Fruit fly (Drosophila melanogaster) whole organism, prepupa: ENCODE data around the gene hbt.
A peak's percentile ranks its signal among the peaks of the same experiment; 100 is the strongest.

Experiments used
- Blimp-1 ChIP-seq: fragments of 200-800 bp; sonication (Bioruptor generic); optimal IDR thresholded peaks from 3 replicates; lab custom pipeline; 2017; ENCODE audit warnings: missing biosample characterization, missing genetic modification characterization, mild to moderate bottlenecking, moderate library complexity, missing genetic modification reagents
- CG10631 ChIP-seq: fragments of 200-800 bp; sonication (Bioruptor generic); optimal IDR thresholded peaks from 2 replicates; lab custom pipeline; 2016; ENCODE audit warnings: missing biosample characterization, missing genetic modification characterization
- CG10669 ChIP-seq: fragments of 200-800 bp; sonication (Bioruptor generic); optimal IDR thresholded peaks from 3 replicates; lab custom pipeline; 2018; ENCODE audit warnings: missing biosample characterization, mild to moderate bottlenecking, missing genetic modification characterization, moderate library complexity
- CG11294 ChIP-seq: fragments of 200-800 bp; sonication (Bioruptor generic); IDR thresholded peaks from 2 replicates; pipeline ENCODE4 v1.3.6; 2022; ENCODE audit warnings: missing biosample characterization, missing genetic modification characterization
- CG11762 ChIP-seq: fragments of 200-800 bp; sonication (Bioruptor generic); optimal IDR thresholded peaks from 3 replicates; lab custom pipeline; 2016; ENCODE audit warnings: missing biosample characterization, missing genetic modification characterization; ENCODE audit not compliant: insufficient read depth
- CG11902 ChIP-seq: fragments of 200-800 bp; sonication (Bioruptor generic); optimal IDR thresholded peaks from 3 replicates; lab custom pipeline; 2016; ENCODE audit warnings: missing biosample characterization, missing genetic modification characterization
- CG15336 ChIP-seq: fragments of 200-800 bp; sonication (Bioruptor generic); IDR thresholded peaks from 2 replicates; pipeline ENCODE4 v1.3.6; 2022; ENCODE audit warnings: missing biosample characterization, missing genetic modification characterization
- CG1621 ChIP-seq: fragments of 200-800 bp; sonication (Bioruptor generic); optimal IDR thresholded peaks from 3 replicates; lab custom pipeline; 2018; ENCODE audit warnings: missing biosample characterization, mild to moderate bottlenecking, missing genetic modification characterization
- CG16779 ChIP-seq: fragments of 200-800 bp; sonication (Bioruptor generic); optimal IDR thresholded peaks from 3 replicates; lab custom pipeline; 2017; ENCODE audit warnings: missing biosample characterization, mild to moderate bottlenecking, missing genetic modification characterization
- CG3032 ChIP-seq: fragments of 200-800 bp; optimal IDR thresholded peaks from 2 replicates; lab custom pipeline; 2019; ENCODE audit warnings: missing biosample characterization, mild to moderate bottlenecking, missing genetic modification characterization, moderate library complexity
- CG31627 ChIP-seq: fragments of 200-800 bp; sonication (Bioruptor generic); optimal IDR thresholded peaks from 3 replicates; lab custom pipeline; 2016; ENCODE audit warnings: missing biosample characterization, missing genetic modification characterization
- CG32006 ChIP-seq: fragments of 200-800 bp; sonication (Bioruptor generic); optimal IDR thresholded peaks from 3 replicates; lab custom pipeline; 2017; ENCODE audit warnings: missing biosample characterization, mild to moderate bottlenecking, missing genetic modification characterization
- CG34406 ChIP-seq: fragments of 200-800 bp; sonication (Bioruptor generic); optimal IDR thresholded peaks from 3 replicates; lab custom pipeline; 2016; ENCODE audit warnings: missing biosample characterization, missing genetic modification characterization
- CG3919 ChIP-seq: fragments of 200-800 bp; sonication (Bioruptor generic); optimal IDR thresholded peaks from 3 replicates; lab custom pipeline; 2016; ENCODE audit warnings: missing biosample characterization, missing genetic modification characterization
- CG4318 ChIP-seq: fragments of 200-800 bp; sonication (Bioruptor generic); optimal IDR thresholded peaks from 3 replicates; lab custom pipeline; 2017; ENCODE audit warnings: missing biosample characterization, mild to moderate bottlenecking, missing genetic modification characterization
- CG6276 ChIP-seq: fragments of 200-800 bp; sonication (Bioruptor generic); optimal IDR thresholded peaks from 2 replicates; lab custom pipeline; 2017; ENCODE audit warnings: missing biosample characterization, mild to moderate bottlenecking, missing genetic modification characterization
- CG6808 ChIP-seq: fragments of 200-800 bp; sonication (Bioruptor generic); optimal IDR thresholded peaks from 3 replicates; lab custom pipeline; 2017; ENCODE audit warnings: missing biosample characterization, missing genetic modification characterization, mild to moderate bottlenecking, moderate library complexity, missing genetic modification reagents
- CG6854 ChIP-seq: fragments of 200-800 bp; sonication (Bioruptor generic); optimal IDR thresholded peaks from 2 replicates; lab custom pipeline; 2017; ENCODE audit warnings: missing biosample characterization, mild to moderate bottlenecking, missing genetic modification characterization
- CG7368 ChIP-seq: fragments of 200-800 bp; sonication (Bioruptor generic); optimal IDR thresholded peaks from 3 replicates; lab custom pipeline; 2016; ENCODE audit warnings: missing biosample characterization, missing genetic modification characterization
- CG8119 ChIP-seq: fragments of 200-800 bp; sonication (Bioruptor generic); IDR thresholded peaks from 3 replicates; pipeline ENCODE4 v1.3.6; 2022; ENCODE audit warnings: missing biosample characterization, missing genetic modification characterization
- CG8319 ChIP-seq: fragments of 200-800 bp; sonication (Bioruptor generic); optimal IDR thresholded peaks from 3 replicates; lab custom pipeline; 2016; ENCODE audit warnings: missing biosample characterization, missing genetic modification characterization
- CG8632 ChIP-seq: fragments of 200-800 bp; sonication (Bioruptor generic); optimal IDR thresholded peaks from 3 replicates; lab custom pipeline; 2016; ENCODE audit warnings: missing biosample characterization, missing genetic modification characterization
- CG9139 ChIP-seq: fragments of 200-800 bp; sonication (Bioruptor generic); optimal IDR thresholded peaks from 3 replicates; lab custom pipeline; 2017; ENCODE audit warnings: missing biosample characterization, mild to moderate bottlenecking, missing genetic modification characterization
- Eip75B ChIP-seq: fragments of 200-800 bp; sonication (Bioruptor generic); optimal IDR thresholded peaks from 3 replicates; lab custom pipeline; 2016; ENCODE audit warnings: missing biosample characterization, missing genetic modification characterization
- Eip78C ChIP-seq: fragments of 200-800 bp; sonication (Bioruptor generic); peaks from one replicate; lab custom pipeline; 2016; ENCODE audit warnings: missing biosample characterization, missing genetic modification characterization
- Ets96B ChIP-seq: fragments of 200-800 bp; optimal IDR thresholded peaks from 2 replicates; lab custom pipeline; 2019; ENCODE audit warnings: missing biosample characterization, mild to moderate bottlenecking, missing genetic modification characterization, moderate library complexity
- Hr39 ChIP-seq: fragments of 200-800 bp; sonication (Bioruptor generic); optimal IDR thresholded peaks from 2 replicates; lab custom pipeline; 2016; ENCODE audit warnings: missing biosample characterization, missing genetic modification characterization
- Hr4 ChIP-seq: fragments of 200-800 bp; sonication (Bioruptor generic); optimal IDR thresholded peaks from 3 replicates; lab custom pipeline; 2016; ENCODE audit warnings: missing biosample characterization, missing genetic modification characterization
- Lpt ChIP-seq: fragments of 200-800 bp; sonication (Bioruptor generic); optimal IDR thresholded peaks from 3 replicates; lab custom pipeline; 2016; ENCODE audit warnings: missing biosample characterization, missing genetic modification characterization
- Met ChIP-seq: fragments of 200-800 bp; sonication (Bioruptor generic); optimal IDR thresholded peaks from 3 replicates; lab custom pipeline; 2016; ENCODE audit warnings: missing biosample characterization, missing genetic modification characterization
- OdsH ChIP-seq: fragments of 200-800 bp; sonication (Bioruptor generic); optimal IDR thresholded peaks from 3 replicates; lab custom pipeline; 2016; ENCODE audit warnings: missing biosample characterization, missing genetic modification characterization
- Smox ChIP-seq: fragments of 200-800 bp; sonication (Bioruptor generic); optimal IDR thresholded peaks from 3 replicates; lab custom pipeline; 2016; ENCODE audit warnings: missing biosample characterization, missing genetic modification characterization
- Sox14 ChIP-seq: fragments of 200-800 bp; sonication (Bioruptor generic); optimal IDR thresholded peaks from 3 replicates; lab custom pipeline; 2016; ENCODE audit warnings: missing biosample characterization, missing genetic modification characterization
- Sox15 ChIP-seq: fragments of 200-800 bp; sonication (Bioruptor generic); optimal IDR thresholded peaks from 3 replicates; lab custom pipeline; 2016; ENCODE audit warnings: missing biosample characterization, missing genetic modification characterization
- acj6 ChIP-seq: fragments of 200-800 bp; sonication (Bioruptor generic); optimal IDR thresholded peaks from 3 replicates; lab custom pipeline; 2016; ENCODE audit warnings: missing biosample characterization, missing genetic modification characterization
- dac ChIP-seq: fragments of 200-800 bp; sonication (Bioruptor generic); optimal IDR thresholded peaks from 2 replicates; lab custom pipeline; 2017; ENCODE audit warnings: missing biosample characterization, mild to moderate bottlenecking, missing genetic modification characterization
- eg ChIP-seq: fragments of 200-800 bp; sonication (Bioruptor generic); IDR thresholded peaks from 3 replicates; pipeline ENCODE4 v1.3.6; 2022; ENCODE audit warnings: missing biosample characterization, missing genetic modification characterization
- esn ChIP-seq: fragments of 200-800 bp; sonication (Bioruptor generic); optimal IDR thresholded peaks from 2 replicates; lab custom pipeline; 2016; ENCODE audit warnings: missing biosample characterization, mild to moderate bottlenecking, missing genetic modification characterization, moderate library complexity
- fd85E ChIP-seq: fragments of 200-800 bp; sonication (Bioruptor generic); optimal IDR thresholded peaks from 3 replicates; lab custom pipeline; 2016; ENCODE audit warnings: missing biosample characterization, missing genetic modification characterization
- fkh ChIP-seq: fragments of 200-800 bp; sonication (Bioruptor generic); optimal IDR thresholded peaks from 3 replicates; lab custom pipeline; 2017; ENCODE audit warnings: missing biosample characterization, mild to moderate bottlenecking, missing genetic modification characterization, moderate library complexity
- lz ChIP-seq: fragments of 200-800 bp; sonication (Bioruptor generic); optimal IDR thresholded peaks from 3 replicates; lab custom pipeline; 2016; ENCODE audit warnings: missing biosample characterization, missing genetic modification characterization
- net ChIP-seq: fragments of 200-800 bp; sonication (Bioruptor generic); optimal IDR thresholded peaks from 3 replicates; lab custom pipeline; 2016; ENCODE audit warnings: missing biosample characterization, missing genetic modification characterization
- ss ChIP-seq, 2 experiments: fragments of 200-800 bp; sonication (Bioruptor generic); optimal IDR thresholded peaks; 2 replicates in 1 of 2; 3 replicates in 1 of 2; lab custom pipeline; 2017 to 2018; ENCODE audit warnings: mild to moderate bottlenecking in 2 of 2, missing biosample characterization in 2 of 2, missing genetic modification characterization in 2 of 2, moderate library complexity in 1 of 2
- vri ChIP-seq: fragments of 200-800 bp; sonication (Bioruptor generic); optimal IDR thresholded peaks from 3 replicates; lab custom pipeline; 2016; ENCODE audit warnings: missing biosample characterization, mild to moderate bottlenecking, missing genetic modification characterization

Gene hbt

DNA sequence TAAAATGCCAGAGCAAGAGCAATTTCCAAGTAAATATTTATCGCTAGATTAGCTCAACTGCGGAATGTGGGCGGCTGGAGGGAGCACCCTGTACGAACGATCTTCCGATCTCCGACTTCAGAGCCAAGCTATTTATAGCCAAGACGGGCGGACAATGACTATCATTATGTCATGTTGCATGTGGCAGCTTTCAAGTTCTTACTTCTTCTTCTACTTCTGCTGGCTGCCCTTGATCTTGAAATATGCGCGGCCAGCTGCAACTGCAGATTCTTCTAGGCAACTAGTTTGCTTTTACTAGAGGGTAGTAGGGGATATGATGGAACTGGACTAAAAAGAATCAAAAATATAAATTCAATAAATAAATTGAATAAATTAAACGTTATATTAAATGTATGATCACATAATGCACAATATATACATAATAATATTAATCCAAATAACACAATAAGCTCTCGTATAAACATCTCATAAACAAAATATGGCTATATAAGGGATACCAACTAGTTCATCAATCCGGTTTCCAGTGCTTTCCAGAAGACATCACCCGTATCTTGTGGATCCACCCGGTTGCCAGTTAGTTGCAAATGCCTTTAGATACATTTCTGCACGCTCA lies 62.8 kb downstream of the hbt start (continued):
- TF ChIP-seq CG7368 (GFP tag; lab: Kevin White, UChicago) (no peak), Blimp-1 (no peak), Eip75B (GFP tag; lab: Kevin White, UChicago) (no peak), net (GFP tag; lab: Kevin White, UChicago) (peak; percentile 13), CG3919 (GFP tag; lab: Kevin White, UChicago) (peak; percentile 17), CG31627 (GFP tag; lab: Kevin White, UChicago) (no peak), CG8632 (GFP tag; lab: Kevin White, UChicago) (no peak), Hr39 (GFP tag; lab: Kevin White, UChicago) (no peak), Smox (no peak), CG9139 (no peak), CG11294 (GFP tag; lab: Robert Waterston, UW) (no peak), CG4318 (GFP tag; lab: Kevin White, UChicago) (peak; percentile 26), CG11762 (GFP tag; lab: Kevin White, UChicago) (no peak), Ets96B (peak; percentile 55), eg (GFP tag; lab: Robert Waterston, UW) (peak; percentile 51; the same call in 2 of the 3 replicates), CG11902 (GFP tag; lab: Kevin White, UChicago) (no peak), CG3032 (peak; percentile 70), Met (GFP tag; lab: Kevin White, UChicago) (no peak), CG10669 (GFP tag; lab: Kevin White, UChicago) (peak; percentile 26), CG6276 (GFP tag; lab: Kevin White, UChicago) (peak; percentile 25), CG15336 (GFP tag; lab: Robert Waterston, UW) (peak; percentile 70), Sox15 (GFP tag; lab: Kevin White, UChicago) (no peak), OdsH (GFP tag; lab: Kevin White, UChicago) (peak; percentile 52), CG32006 (GFP tag; lab: Kevin White, UChicago) (peak; percentile 72), Sox14 (GFP tag; lab: Kevin White, UChicago) (peak; percentile 25), vri (GFP tag; lab: Kevin White, UChicago) (no peak), CG16779 (no peak), Hr4 (GFP tag; lab: Kevin White, UChicago) (no peak), CG1621 (tag; lab: Kevin White, UChicago) (peak; percentile 4), esn (GFP tag; lab: Kevin White, UChicago) (no peak), acj6 (GFP tag; lab: Kevin White, UChicago) (peak; percentile 19), CG10631 (GFP tag; lab: Kevin White, UChicago) (peak; percentile 51), dac (no peak), CG6854 (GFP tag; lab: Kevin White, UChicago) (no peak)

DNA sequence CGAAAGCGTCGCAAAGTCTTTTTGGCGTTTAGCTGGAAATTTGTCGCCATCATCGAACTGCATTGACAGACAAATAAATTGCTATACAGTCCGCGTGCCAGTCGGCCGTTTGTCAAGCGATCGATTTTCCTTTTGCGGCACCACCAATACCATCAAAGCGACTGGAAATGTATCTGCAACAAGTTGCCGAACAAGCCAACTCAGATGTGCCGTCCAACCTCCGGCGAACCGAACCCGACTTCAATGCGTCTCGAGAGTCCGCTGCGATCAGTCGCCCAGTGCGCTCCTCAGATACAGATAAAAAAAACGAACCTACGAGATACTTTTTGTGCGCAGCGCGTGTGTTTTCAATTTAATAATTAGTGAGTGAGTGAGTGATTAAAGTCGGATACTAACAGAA lies 64.3 kb downstream of the hbt start:
- TF ChIP-seq CG8319 (GFP tag; lab: Kevin White, UChicago) (no peak), CG34406 (GFP tag; lab: Kevin White, UChicago) (no peak), CG10669 (GFP tag; lab: Kevin White, UChicago) (no peak), Eip78C (GFP tag; lab: Kevin White, UChicago) (peak; percentile 63), lz (no peak), CG32006 (GFP tag; lab: Kevin White, UChicago) (peak; percentile 17), eg (GFP tag; lab: Robert Waterston, UW) (peak; percentile 47; the same call in 1 of the 3 replicates), vri (GFP tag; lab: Kevin White, UChicago) (no peak), Lpt (GFP tag; lab: Kevin White, UChicago) (no peak), fd85E (GFP tag; lab: Kevin White, UChicago) (no peak), CG8119 (0 out of 3 replicates have a peak, but pooled peaks have one; percentile 18), CG6808 (GFP tag; lab: Kevin White, UChicago) (peak; percentile 21), CG10631 (GFP tag; lab: Kevin White, UChicago) (no peak), dac (no peak), CG3919 (GFP tag; lab: Kevin White, UChicago) (peak; percentile 27), CG1621 (tag; lab: Kevin White, UChicago) (peak; percentile 41), CG7368 (GFP tag; lab: Kevin White, UChicago) (no peak), Blimp-1 (no peak), ss (GFP tag; optimal IDR thresholded peaks at IDR 0.05; lab: Kevin White, UChicago) (peak in 1 of 2 experiments; percentile 75), CG3032 (peak; percentile 23), fkh (GFP tag; lab: Kevin White, UChicago) (no peak)
